Fruit fly (Drosophila melanogaster): Measurements from ENCODE around the gene CG18223.
A peak's percentile ranks its signal among the peaks of the same experiment; 100 is the strongest.

- TF ChIP-seq Awh (GFP tag; IDR thresholded peaks at IDR 0.05) (no peak), Myb (GFP tag; optimal IDR thresholded peaks at IDR 0.05) (no peak), CG18262 (tag; optimal IDR thresholded peaks at IDR 0.05) (no peak), NC2β (GFP tag; optimal IDR thresholded peaks at IDR 0.05) (no peak), odd (GFP tag; optimal IDR thresholded peaks at IDR 0.05) (no peak), sob (GFP tag; IDR thresholded peaks at IDR 0.05) (0 out of 2 replicates have a peak, but pooled peaks have one; percentile 5)
Measured at dm6 chr3L:18889222-18889866, 30.8 kb downstream of the CG18223 start.
